Worm (Caenorhabditis elegans): ENCODE results near the gene R08A2.2.

DNA sequence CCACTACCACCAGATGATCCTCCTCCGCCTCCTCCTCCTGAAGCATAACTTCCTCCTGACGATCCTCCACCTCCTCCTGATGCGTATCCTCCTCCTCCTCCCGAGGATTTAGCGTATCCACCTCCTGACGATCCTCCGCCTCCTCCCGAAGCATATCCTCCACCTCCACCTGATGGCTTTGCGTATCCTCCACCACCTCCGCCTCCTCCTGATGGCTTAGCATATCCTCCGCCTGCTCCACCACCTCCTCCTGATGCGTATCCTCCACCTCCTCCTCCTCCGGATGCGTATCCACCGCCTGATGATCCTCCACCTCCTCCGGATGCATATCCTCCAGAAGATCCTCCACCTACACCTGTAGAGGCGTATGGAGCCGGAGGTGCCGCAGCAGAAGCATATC lies 29.3 kb upstream of the R08A2.2 start:
- no peak for TF ChIP-seq isw-1 (GFP tag; IDR thresholded peaks at IDR 0.05)
- no peak for TF ChIP-seq mep-1 (tag; optimal IDR thresholded peaks at IDR 0.05)
- no peak for TF ChIP-seq ceh-8 (GFP tag; optimal IDR thresholded peaks at IDR 0.05)
- no peak for TF ChIP-seq pqm-1 (tag; optimal IDR thresholded peaks at IDR 0.05)
- TF ChIP-seq mab-9 (GFP tag; IDR thresholded peaks at IDR 0.05) = no peak
- TF ChIP-seq nhr-11 (tag; optimal IDR thresholded peaks at IDR 0.05) = no peak
- no peak for TF ChIP-seq efl-1 (optimal IDR thresholded peaks at IDR 0.05)
- TF ChIP-seq efl-1 (GFP tag; optimal IDR thresholded peaks at IDR 0.05 in 1 of 2) = no peak
- TF ChIP-seq elt-3 (tag; optimal IDR thresholded peaks at IDR 0.05) = no peak
- no peak for TF ChIP-seq nhr-28 (tag; optimal IDR thresholded peaks at IDR 0.05)
- TF ChIP-seq fkh-8 (tag; optimal IDR thresholded peaks at IDR 0.05) = no peak
- no peak for TF ChIP-seq snpc-4 (tag; optimal IDR thresholded peaks at IDR 0.05)
- no peak for TF ChIP-seq nhr-90 (tag; optimal IDR thresholded peaks at IDR 0.05; ENCODE audit: poor library complexity)
- no peak for TF ChIP-seq lin-39 (tag; optimal IDR thresholded peaks at IDR 0.05)
- TF ChIP-seq unc-130 (tag; optimal IDR thresholded peaks at IDR 0.05) = no peak
